Worm (Caenorhabditis elegans): ENCODE data around the gene unc-33.

DNA sequence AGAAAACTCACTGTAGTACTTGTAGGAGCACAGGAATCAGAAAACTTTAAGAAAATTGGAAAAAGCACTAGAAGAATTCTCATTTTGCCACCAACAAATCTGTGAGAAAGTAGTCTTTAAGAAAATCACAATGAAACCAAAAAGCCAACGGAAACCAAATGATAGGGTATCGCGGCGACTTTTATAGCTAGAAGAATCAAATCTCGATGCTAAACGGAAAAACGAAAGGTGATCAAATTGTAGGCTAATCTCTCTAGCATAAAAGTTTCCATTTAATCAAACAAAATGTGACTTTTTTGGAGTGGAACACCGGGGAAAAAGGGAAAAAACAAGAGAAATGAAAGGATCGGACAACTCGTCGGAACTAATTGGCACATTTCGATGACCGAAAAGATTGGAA, 20.3 kb upstream of the unc-33 start, which contains the start of gene C09G12.17:
- TF ChIP-seq snpc-4 (tag; optimal IDR thresholded peaks at IDR 0.05) (no peak), lin-13 (GFP tag; optimal IDR thresholded peaks at IDR 0.05) (no peak), lir-3 (tag; optimal IDR thresholded peaks at IDR 0.05; ENCODE audit: poor library complexity) (no peak), swsn-7 (tag; optimal IDR thresholded peaks at IDR 0.05) (no peak), fkh-4 (tag; optimal IDR thresholded peaks at IDR 0.05; ENCODE audit: borderline replicate concordance) (no peak), unc-62 (GFP tag; optimal IDR thresholded peaks at IDR 0.05) (no peak), irx-1 (tag; optimal IDR thresholded peaks at IDR 0.05) (no peak), lsy-2 (tag; optimal IDR thresholded peaks at IDR 0.05) (no peak), sptf-1 (tag; optimal IDR thresholded peaks at IDR 0.05) (no peak)

Measured in whole organism, L1 larva.